Worm (Caenorhabditis elegans): Measurements from ENCODE around the gene swt-6.

DNA sequence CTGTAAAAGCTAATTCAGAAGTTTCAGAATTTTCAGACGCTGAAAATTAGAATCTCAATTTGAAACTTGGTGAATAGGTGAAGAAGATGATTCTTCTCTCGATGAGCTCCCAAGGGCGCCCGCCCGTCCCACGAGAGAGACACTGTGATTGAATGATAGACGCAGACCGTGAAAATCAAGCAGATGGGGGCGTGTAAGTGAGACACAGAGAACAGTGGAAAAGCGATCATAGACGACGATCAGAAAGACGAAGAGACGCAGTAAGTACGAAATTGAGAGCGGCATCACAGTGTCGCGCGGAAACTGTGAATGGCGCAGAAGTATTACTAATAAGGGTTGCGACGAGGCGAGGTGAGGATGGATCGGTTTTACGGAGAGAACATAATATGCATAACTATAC lies 48.2 kb downstream of the swt-6 start:
- TF ChIP-seq pha-4 (tag; optimal IDR thresholded peaks at IDR 0.05) (no peak), lsy-27 (tag; optimal IDR thresholded peaks at IDR 0.05; ENCODE audit: borderline replicate concordance, insufficient read depth) (no peak), nhr-27 (tag; optimal IDR thresholded peaks at IDR 0.05) (no peak), unc-62 (GFP tag; optimal IDR thresholded peaks at IDR 0.05) (no peak), cebp-1 (GFP tag; IDR thresholded peaks at IDR 0.05) (no peak), cebp-1 (tag; optimal IDR thresholded peaks at IDR 0.05) (peak; percentile 21), ceh-58 (GFP tag; IDR thresholded peaks at IDR 0.05) (no peak)

Data from whole organism, young adult.